Worm (Caenorhabditis elegans) whole organism, L4 larva: ENCODE data around the gene sri-20.

Source experiments
- F10B5.3 ChIP-seq: sonication (generic microtip); optimal IDR thresholded peaks from 2 replicates; lab custom pipeline; 2016; ENCODE audit warnings: mild to moderate bottlenecking, missing genetic modification characterization, missing compliant biosample characterization
- F44E2.7 ChIP-seq: fragments of 200-800 bp; sonication (Bioruptor generic); IDR thresholded peaks from 2 replicates; pipeline ENCODE4 v2.1.2; 2022; ENCODE audit warnings: missing genetic modification characterization, missing compliant biosample characterization
- F49E8.2 ChIP-seq: sonication (generic microtip); optimal IDR thresholded peaks from 2 replicates; lab custom pipeline; 2016; ENCODE audit warnings: missing compliant biosample characterization, mild to moderate bottlenecking, missing genetic modification characterization, borderline replicate concordance
- R02D3.7 ChIP-seq: fragments of 150-350 bp; sonication (generic microtip); optimal IDR thresholded peaks from 3 replicates; lab custom pipeline; 2014; ENCODE audit warnings: missing biosample characterization, missing genetic modification characterization
- T20F7.1 ChIP-seq: fragments of 200-800 bp; sonication (Bioruptor generic); optimal IDR thresholded peaks from 2 replicates; lab custom pipeline; 2018; ENCODE audit warnings: mild to moderate bottlenecking, missing genetic modification characterization, missing compliant biosample characterization
- Y75B8A.6 ChIP-seq: fragments of 200-800 bp; sonication (Bioruptor generic); IDR thresholded peaks from 2 replicates; pipeline ENCODE4 v1.3.6; 2022; ENCODE audit warnings: missing genetic modification reagents, missing genetic modification characterization, missing compliant biosample characterization
- ZK337.2 ChIP-seq: fragments of 200-800 bp; sonication (Bioruptor generic); IDR thresholded peaks from 2 replicates; pipeline ENCODE4 v1.3.6; 2022; ENCODE audit warnings: missing genetic modification reagents, missing genetic modification characterization, missing compliant biosample characterization
- aha-1 ChIP-seq: fragments of 150-350 bp; peaks from one replicate; lab custom pipeline; 2014; ENCODE audit warnings: missing biosample characterization, missing genetic modification characterization
- ama-1 ChIP-seq: fragments of 150-350 bp; optimal IDR thresholded peaks from 2 replicates; lab custom pipeline; 2014; ENCODE audit warnings: inconsistent platforms, mixed read lengths
- arid-1 ChIP-seq: fragments of 200-800 bp; sonication (Bioruptor generic); conservative IDR thresholded peaks from 2 replicates; pipeline ENCODE4 v1.3.6; 2022; ENCODE audit warnings: missing genetic modification reagents, missing genetic modification characterization, missing compliant biosample characterization
- ceh-20 ChIP-seq: fragments of 200-800 bp; sonication (Bioruptor generic); IDR thresholded peaks from 2 replicates; pipeline ENCODE4 v1.3.6; 2022; ENCODE audit warnings: missing genetic modification reagents, missing genetic modification characterization, missing compliant biosample characterization
- ceh-62 ChIP-seq: sonication (generic microtip); optimal IDR thresholded peaks from 2 replicates; lab custom pipeline; 2017; ENCODE audit warnings: missing biosample characterization, missing genetic modification characterization
- ceh-82 ChIP-seq: sonication (generic microtip); optimal IDR thresholded peaks from 2 replicates; lab custom pipeline; 2017; ENCODE audit warnings: missing biosample characterization, missing genetic modification characterization
- ctbp-1 ChIP-seq: fragments of 200-800 bp; sonication (Bioruptor generic); IDR thresholded peaks from 2 replicates; pipeline ENCODE4 v1.3.6; 2022; ENCODE audit warnings: missing genetic modification reagents, missing genetic modification characterization, missing compliant biosample characterization
- daf-16 ChIP-seq, 3 experiments: sonication (generic microtip); optimal IDR thresholded peaks; 2 replicates each; lab custom pipeline; 2016 to 2017; ENCODE audit warnings: missing genetic modification characterization in 3 of 3, missing genetic modification reagents in 3 of 3, mild to moderate bottlenecking in 2 of 3, missing compliant biosample characterization in 2 of 3, missing biosample characterization in 1 of 3, moderate library complexity in 1 of 3
- daf-19 ChIP-seq: fragments of 200-800 bp; sonication (Bioruptor generic); conservative IDR thresholded peaks from 2 replicates; pipeline ENCODE4 v1.3.6; 2022; ENCODE audit warnings: missing genetic modification characterization, missing compliant biosample characterization
- dmd-6 ChIP-seq: fragments of 200-800 bp; sonication (Bioruptor generic); IDR thresholded peaks from 2 replicates; pipeline ENCODE4 v1.3.6; 2022; ENCODE audit warnings: missing genetic modification reagents, missing genetic modification characterization, missing compliant biosample characterization
- dpl-1 ChIP-seq: fragments of 150-350 bp; optimal IDR thresholded peaks from 2 replicates; lab custom pipeline; 2014; ENCODE audit warnings: missing biosample characterization, missing genetic modification reagents, missing genetic modification characterization
- dve-1 ChIP-seq: sonication (generic microtip); optimal IDR thresholded peaks from 2 replicates; lab custom pipeline; 2017; ENCODE audit warnings: antibody characterized with exemption, mild to moderate bottlenecking, missing genetic modification characterization, missing compliant biosample characterization; ENCODE audit not compliant: insufficient read depth
- egl-27 ChIP-seq: sonication (generic microtip); optimal IDR thresholded peaks from 3 replicates; lab custom pipeline; 2017; ENCODE audit warnings: missing biosample characterization, missing genetic modification reagents, missing genetic modification characterization
- hlh-11 ChIP-seq: fragments of 200-800 bp; sonication (Bioruptor generic); optimal IDR thresholded peaks from 2 replicates; lab custom pipeline; 2018; ENCODE audit warnings: mild to moderate bottlenecking, missing genetic modification characterization, missing compliant biosample characterization
- lin-15B ChIP-seq: fragments of 150-350 bp; sonication (generic microtip); optimal IDR thresholded peaks from 3 replicates; lab custom pipeline; 2014; ENCODE audit warnings: missing biosample characterization, missing genetic modification characterization
- mdl-1 ChIP-seq, 2 experiments: fragments of 150-350 bp in 1 of 2; sonication (generic microtip) in 1 of 2; optimal IDR thresholded peaks; 2 replicates each; lab custom pipeline; 2014 to 2017; ENCODE audit warnings: missing biosample characterization in 2 of 2, missing genetic modification characterization in 2 of 2
- mdt-29 ChIP-seq: fragments of 200-800 bp; sonication (Bioruptor generic); IDR thresholded peaks from 2 replicates; pipeline ENCODE4 v1.3.6; 2022; ENCODE audit warnings: missing genetic modification reagents, missing genetic modification characterization, missing compliant biosample characterization
- mxl-2 ChIP-seq: fragments of 200-800 bp; sonication (Bioruptor generic); conservative IDR thresholded peaks from 2 replicates; pipeline ENCODE4 v1.3.6; 2022; ENCODE audit warnings: missing genetic modification reagents, missing genetic modification characterization, missing compliant biosample characterization
- nhr-10 ChIP-seq: fragments of 150-350 bp; optimal IDR thresholded peaks from 2 replicates; lab custom pipeline; 2014; ENCODE audit warnings: missing biosample characterization, missing genetic modification characterization
- nhr-11 ChIP-seq: fragments of 150-350 bp; optimal IDR thresholded peaks from 2 replicates; lab custom pipeline; 2014; ENCODE audit warnings: missing biosample characterization, missing genetic modification characterization
- nhr-237 ChIP-seq: sonication (generic microtip); optimal IDR thresholded peaks from 2 replicates; lab custom pipeline; 2017; ENCODE audit warnings: missing biosample characterization, missing genetic modification characterization
- nhr-25 ChIP-seq: sonication (generic microtip); optimal IDR thresholded peaks from 2 replicates; lab custom pipeline; 2017; ENCODE audit warnings: missing genetic modification characterization, mild to moderate bottlenecking, missing compliant biosample characterization, antibody characterized with exemption, moderate library complexity, borderline replicate concordance; ENCODE audit not compliant: insufficient read depth
- nhr-28 ChIP-seq: fragments of 150-350 bp; optimal IDR thresholded peaks from 2 replicates; lab custom pipeline; 2014; ENCODE audit warnings: missing biosample characterization, missing genetic modification characterization
- nhr-42 ChIP-seq: fragments of 200-800 bp; sonication (Bioruptor generic); IDR thresholded peaks from 2 replicates; pipeline ENCODE4 v1.3.6; 2022; ENCODE audit warnings: missing genetic modification characterization, missing compliant biosample characterization
- nhr-76 ChIP-seq: fragments of 150-350 bp; optimal IDR thresholded peaks from 2 replicates; lab custom pipeline; 2014; ENCODE audit warnings: missing biosample characterization, missing genetic modification characterization
- nhr-77 ChIP-seq: fragments of 150-350 bp; optimal IDR thresholded peaks from 2 replicates; lab custom pipeline; 2014; ENCODE audit warnings: missing biosample characterization, missing genetic modification characterization
- pqm-1 ChIP-seq: sonication (generic microtip); optimal IDR thresholded peaks from 2 replicates; lab custom pipeline; 2017; ENCODE audit warnings: missing biosample characterization, missing genetic modification characterization
- rbr-2 ChIP-seq: sonication (generic microtip); optimal IDR thresholded peaks from 2 replicates; lab custom pipeline; 2016; ENCODE audit warnings: missing genotype, missing genetic modification characterization, missing compliant biosample characterization
- saeg-2 ChIP-seq: fragments of 200-800 bp; sonication (Bioruptor generic); IDR thresholded peaks from 2 replicates; pipeline ENCODE4 v1.3.6; 2022; ENCODE audit warnings: missing genetic modification reagents, missing genetic modification characterization, missing compliant biosample characterization
- set-16 ChIP-seq: fragments of 200-800 bp; sonication (Bioruptor generic); IDR thresholded peaks from 2 replicates; pipeline ENCODE4 v1.3.6; 2022; ENCODE audit warnings: missing genetic modification reagents, missing genetic modification characterization, missing compliant biosample characterization
- spr-1 ChIP-seq: sonication (generic microtip); optimal IDR thresholded peaks from 2 replicates; lab custom pipeline; 2016; ENCODE audit warnings: mild to moderate bottlenecking, missing genetic modification characterization, missing compliant biosample characterization
- tra-1 ChIP-seq: fragments of 200-800 bp; sonication (Bioruptor generic); IDR thresholded peaks from 2 replicates; pipeline ENCODE4 v1.3.6; 2022; ENCODE audit warnings: missing genetic modification reagents, missing genetic modification characterization, missing compliant biosample characterization
- unc-130 ChIP-seq: sonication (generic microtip); optimal IDR thresholded peaks from 2 replicates; lab custom pipeline; 2016; ENCODE audit warnings: missing genetic modification reagents, missing genetic modification characterization, missing compliant biosample characterization
- unc-39 ChIP-seq: sonication (generic microtip); optimal IDR thresholded peaks from 2 replicates; lab custom pipeline; 2017; ENCODE audit warnings: missing biosample characterization, missing genetic modification characterization
- zip-2 ChIP-seq: fragments of 150-350 bp; optimal IDR thresholded peaks from 2 replicates; lab custom pipeline; 2014; ENCODE audit warnings: missing biosample characterization, missing genetic modification characterization
- ztf-7 ChIP-seq: fragments of 150-350 bp; optimal IDR thresholded peaks from 2 replicates; lab custom pipeline; 2014; ENCODE audit warnings: missing biosample characterization, missing genetic modification characterization

sri-20 gene

ce11 chrV:10399290-10399689 lies 30.9 kb downstream of the sri-20 start (continued):
- TF ChIP-seq mdl-1 (tag; optimal IDR thresholded peaks at IDR 0.05; lab: Kevin White, UChicago): peak in 1 of 2 experiments; percentile 19
- TF ChIP-seq nhr-77: peak; percentile 89
- TF ChIP-seq aha-1 (tag; lab: Kevin White, UChicago): peak; percentile 56
- TF ChIP-seq dpl-1 (GFP tag; lab: Kevin White, UChicago): no peak
- peak; percentile 90 for TF ChIP-seq nhr-28 (tag; lab: Kevin White, UChicago)
- TF ChIP-seq dve-1 (tag; lab: Kevin White, UChicago): peak; percentile 91
- no peak for TF ChIP-seq saeg-2 (GFP tag; lab: Robert Waterston, UW)
- TF ChIP-seq arid-1 (GFP tag; lab: Robert Waterston, UW): no peak
- no peak for TF ChIP-seq unc-130 (GFP tag; lab: Kevin White, UChicago)
- no peak for TF ChIP-seq set-16 (GFP tag; lab: Robert Waterston, UW)
- peak; percentile 76 for TF ChIP-seq hlh-11 (tag; lab: Kevin White, UChicago)
- no peak for TF ChIP-seq mdt-29 (GFP tag; lab: Robert Waterston, UW)
- TF ChIP-seq ceh-62 (tag; lab: Kevin White, UChicago): no peak
- TF ChIP-seq R02D3.7 (tag; lab: Kevin White, UChicago): no peak
- TF ChIP-seq nhr-11 (tag; lab: Kevin White, UChicago): no peak
- no peak for TF ChIP-seq spr-1 (tag; lab: Kevin White, UChicago)
- TF ChIP-seq pqm-1 (tag; lab: Kevin White, UChicago): peak; percentile 90
- no peak for TF ChIP-seq ceh-20 (GFP tag; lab: Robert Waterston, UW)
- no peak for TF ChIP-seq ZK337.2 (GFP tag; lab: Robert Waterston, UW)
- TF ChIP-seq nhr-25 (tag; lab: Kevin White, UChicago): no peak
- TF ChIP-seq unc-39 (tag; lab: Kevin White, UChicago): no peak
- TF ChIP-seq ceh-82 (tag; lab: Kevin White, UChicago): no peak
- TF ChIP-seq F44E2.7: no peak
- no peak for TF ChIP-seq ama-1 (lab: Kevin White, UChicago)
- no peak for TF ChIP-seq daf-19 (GFP tag; lab: Robert Waterston, UW)
- TF ChIP-seq lin-15B (tag; lab: Kevin White, UChicago): no peak
- TF ChIP-seq F10B5.3 (tag; lab: Kevin White, UChicago): no peak
- no peak for TF ChIP-seq nhr-76 (tag; lab: Kevin White, UChicago)
- no peak for TF ChIP-seq mxl-2 (GFP tag; lab: Robert Waterston, UW)
- TF ChIP-seq ztf-7: peak; percentile 51
- TF ChIP-seq nhr-237 (tag; lab: Kevin White, UChicago): no peak
- no peak for TF ChIP-seq egl-27 (tag; lab: Kevin White, UChicago)
- TF ChIP-seq Y75B8A.6: no peak
- no peak for TF ChIP-seq ctbp-1 (GFP tag; lab: Robert Waterston, UW)
- TF ChIP-seq zip-2 (tag; lab: Kevin White, UChicago): no peak
- no peak for TF ChIP-seq F49E8.2 (tag; lab: Kevin White, UChicago)
- peak; percentile 42 for TF ChIP-seq nhr-10 (tag; lab: Kevin White, UChicago)
- no peak for TF ChIP-seq rbr-2 (tag; lab: Kevin White, UChicago)
- no peak for TF ChIP-seq tra-1 (GFP tag; lab: Robert Waterston, UW)
- TF ChIP-seq T20F7.1 (GFP tag; lab: Kevin White, UChicago): no peak
- TF ChIP-seq nhr-42: no peak
- TF ChIP-seq dmd-6: peak; percentile 93
- TF ChIP-seq daf-16 (GFP tag; optimal IDR thresholded peaks at IDR 0.05; lab: Kevin White, UChicago): no peak
- peak; percentile 84 for TF ChIP-seq daf-16 (tag; optimal IDR thresholded peaks at IDR 0.05; lab: Kevin White, UChicago)
